Fruit fly (Drosophila melanogaster): Measurements from ENCODE around the gene CG46514.
"Not testable (repeated sequence)": the region's sequence is repeated elsewhere in the genome, so short reads cannot be mapped to it uniquely, and the experiment has no call there.

- not testable (repeated sequence) for TF ChIP-seq psq, pan (optimal IDR thresholded peaks at IDR 0.05)
Observed at dm6 chrX:22162623-22163022, 34.4 kb upstream of the CG46514 start, which contains the start of gene CG46507.

Measured in whole organism.